Fruit fly (Drosophila melanogaster) whole organism, wandering third instar larva: Measurements from ENCODE around the gene gammaCOP.

Experiments used
- CG32264 ChIP-seq: fragments of 200-800 bp; sonication (Bioruptor generic); optimal IDR thresholded peaks from 2 replicates; lab custom pipeline; 2016; ENCODE audit warnings: missing biosample characterization, missing genetic modification characterization
- HLH106 ChIP-seq: fragments of 200-800 bp; optimal IDR thresholded peaks from 3 replicates; lab custom pipeline; 2019; ENCODE audit warnings: missing biosample characterization, mild to moderate bottlenecking, missing genetic modification characterization, moderate library complexity
- Hr83 ChIP-seq: fragments of 200-300 bp; sonication (Bioruptor generic); optimal IDR thresholded peaks from 2 replicates; lab custom pipeline; 2016; ENCODE audit warnings: missing biosample characterization, mild to moderate bottlenecking, missing genetic modification characterization, moderate library complexity; ENCODE audit not compliant: poor library complexity, severe bottlenecking
- Myc ChIP-seq: fragments of >200 bp; optimal IDR thresholded peaks from 2 replicates; lab custom pipeline; 2017
- OdsH ChIP-seq: fragments of 200-800 bp; sonication (Bioruptor generic); optimal IDR thresholded peaks from 2 replicates; lab custom pipeline; 2016; ENCODE audit warnings: missing biosample characterization, mild to moderate bottlenecking, missing genetic modification characterization
- Sp1 ChIP-seq: fragments of 200-800 bp; sonication (Bioruptor generic); optimal IDR thresholded peaks from 3 replicates; lab custom pipeline; 2019; ENCODE audit warnings: missing biosample characterization, mild to moderate bottlenecking, missing genetic modification characterization, moderate library complexity
- dsf ChIP-seq: sonication (Bioruptor generic); optimal IDR thresholded peaks from 2 replicates; lab custom pipeline; 2016; ENCODE audit warnings: missing biosample characterization, missing genetic modification characterization, borderline replicate concordance
- ey ChIP-seq: fragments of 200-800 bp; sonication (Bioruptor generic); optimal IDR thresholded peaks from 2 replicates; lab custom pipeline; 2016; ENCODE audit warnings: missing biosample characterization, missing genetic modification characterization
- h ChIP-seq: fragments of 200-800 bp; sonication (Bioruptor generic); optimal IDR thresholded peaks from 3 replicates; lab custom pipeline; 2016; ENCODE audit warnings: missing biosample characterization, mild to moderate bottlenecking, missing genetic modification characterization
- pan ChIP-seq: fragments of >200 bp; optimal IDR thresholded peaks from 2 replicates; lab custom pipeline; 2017
- psq ChIP-seq: fragments of 200-800 bp; sonication (Bioruptor generic); optimal IDR thresholded peaks from 3 replicates; lab custom pipeline; 2017; ENCODE audit warnings: missing biosample characterization, mild to moderate bottlenecking, missing genetic modification characterization, moderate library complexity
- rgr ChIP-seq: fragments of 200-800 bp; sonication (Bioruptor generic); optimal IDR thresholded peaks from 3 replicates; lab custom pipeline; 2016; ENCODE audit warnings: missing biosample characterization, mild to moderate bottlenecking, missing genetic modification characterization
- sage ChIP-seq: fragments of 200-800 bp; sonication (Bioruptor generic); optimal IDR thresholded peaks from 2 replicates; lab custom pipeline; 2016; ENCODE audit warnings: missing biosample characterization, mild to moderate bottlenecking, missing genetic modification characterization
- usp ChIP-seq: fragments of >200 bp; optimal IDR thresholded peaks from 2 replicates; lab custom pipeline; 2017; ENCODE audit warnings: missing biosample characterization, missing genetic modification characterization

DNA sequence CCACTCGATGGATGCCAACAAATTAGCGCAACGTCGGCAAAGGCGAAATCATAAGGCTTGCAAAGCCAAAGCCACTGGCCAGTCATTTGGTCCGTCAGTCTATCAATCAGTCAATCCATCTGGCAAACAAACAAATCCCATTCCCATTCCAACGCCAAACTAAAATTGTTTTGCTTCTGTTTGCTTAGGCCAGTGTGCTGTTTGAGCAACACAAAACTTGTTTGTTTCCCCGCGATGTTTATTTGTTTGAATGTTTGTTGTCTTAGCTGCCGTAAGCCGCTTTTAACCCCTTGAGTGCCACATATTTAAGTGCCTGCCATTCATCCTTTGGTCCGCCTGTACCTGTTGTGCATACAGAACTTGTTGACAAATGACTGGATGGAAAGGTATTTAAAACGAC, 21.0 kb upstream of the gammaCOP start:
- TF ChIP-seq pan (lab: Kevin White, UChicago), result no peak
- no peak for TF ChIP-seq rgr (GFP tag; lab: Kevin White, UChicago)
- no peak for TF ChIP-seq h (GFP tag; lab: Kevin White, UChicago)
- TF ChIP-seq OdsH (GFP tag; lab: Kevin White, UChicago), result no peak
- TF ChIP-seq Myc (lab: Kevin White, UChicago), result no peak
- TF ChIP-seq usp, result no peak
- no peak for TF ChIP-seq HLH106 (tag; lab: Kevin White, UChicago)
- TF ChIP-seq Sp1, result no peak
- no peak for TF ChIP-seq CG32264 (GFP tag; lab: Kevin White, UChicago)
- no peak for TF ChIP-seq Hr83
- TF ChIP-seq sage (GFP tag; lab: Kevin White, UChicago), result no peak
- no peak for TF ChIP-seq psq (GFP tag; lab: Kevin White, UChicago)
- no peak for TF ChIP-seq ey
- no peak for TF ChIP-seq dsf (GFP tag; lab: Kevin White, UChicago)
